Fruit fly (Drosophila melanogaster) whole organism, embryonic: ENCODE results near the gene CG13699.

Source experiments
- Antp ChIP-seq: fragments of 200-800 bp; sonication (Bioruptor generic); optimal IDR thresholded peaks from 3 replicates; lab custom pipeline; 2016; ENCODE audit warnings: missing biosample characterization, missing genetic modification characterization
- CG10321 ChIP-seq: fragments of 200-800 bp; sonication (Bioruptor generic); IDR thresholded peaks from 2 replicates; pipeline ENCODE4 v1.3.6; 2022; ENCODE audit warnings: missing biosample characterization, missing genetic modification characterization
- CG10959 ChIP-seq: fragments of 200-800 bp; sonication (Bioruptor generic); IDR thresholded peaks from 2 replicates; pipeline ENCODE4 v1.3.6; 2022; ENCODE audit warnings: missing biosample characterization, missing genetic modification characterization
- CG11695 ChIP-seq: fragments of 200-800 bp; sonication (Bioruptor generic); IDR thresholded peaks from 3 replicates; pipeline ENCODE4 v1.3.6; 2022; ENCODE audit warnings: missing biosample characterization, missing genetic modification characterization
- CG12299 ChIP-seq: fragments of 200-800 bp; sonication (Bioruptor generic); optimal IDR thresholded peaks from 2 replicates; lab custom pipeline; 2018; ENCODE audit warnings: missing biosample characterization, mild to moderate bottlenecking, missing genetic modification characterization
- CG15696 ChIP-seq: fragments of 200-800 bp; sonication (Bioruptor generic); optimal IDR thresholded peaks from 2 replicates; lab custom pipeline; 2019; ENCODE audit warnings: missing biosample characterization, mild to moderate bottlenecking, missing genetic modification characterization, moderate library complexity
- CG1647 ChIP-seq: fragments of 200-800 bp; sonication (Bioruptor generic); optimal IDR thresholded peaks from 3 replicates; lab custom pipeline; 2016; ENCODE audit warnings: missing biosample characterization, missing genetic modification characterization
- CG16863 ChIP-seq: fragments of 200-800 bp; sonication (Bioruptor generic); optimal IDR thresholded peaks from 3 replicates; lab custom pipeline; 2016; ENCODE audit warnings: missing biosample characterization, missing genetic modification characterization
- CG17829 ChIP-seq: fragments of 200-800 bp; optimal IDR thresholded peaks from 2 replicates; lab custom pipeline; 2019; ENCODE audit warnings: missing biosample characterization, mild to moderate bottlenecking, missing genetic modification characterization, moderate library complexity
- CG17912 ChIP-seq: fragments of 200-800 bp; sonication (Bioruptor generic); optimal IDR thresholded peaks from 2 replicates; lab custom pipeline; 2018; ENCODE audit warnings: missing biosample characterization, mild to moderate bottlenecking, missing genetic modification characterization
- CG18011 ChIP-seq: fragments of 200-800 bp; sonication (Bioruptor generic); optimal IDR thresholded peaks from 2 replicates; lab custom pipeline; 2017; ENCODE audit warnings: missing biosample characterization, missing genetic modification characterization, mild to moderate bottlenecking, moderate library complexity, missing genotype
- CG2875 ChIP-seq: fragments of 200-800 bp; sonication (Bioruptor generic); optimal IDR thresholded peaks from 2 replicates; lab custom pipeline; 2017; ENCODE audit warnings: missing biosample characterization, mild to moderate bottlenecking, missing genetic modification characterization, missing genetic modification reagents
- CG30403 ChIP-seq: fragments of 200-800 bp; sonication (Bioruptor generic); optimal IDR thresholded peaks from 3 replicates; lab custom pipeline; 2016; ENCODE audit warnings: missing biosample characterization, missing genetic modification characterization
- CG32767 ChIP-seq: fragments of 200-800 bp; sonication (Bioruptor generic); IDR thresholded peaks from 2 replicates; pipeline ENCODE4 v1.3.6; 2022; ENCODE audit warnings: missing biosample characterization, missing genetic modification characterization
- CG3995 ChIP-seq: fragments of 200-800 bp; sonication (Bioruptor generic); optimal IDR thresholded peaks from 3 replicates; lab custom pipeline; 2016; ENCODE audit warnings: missing biosample characterization, missing genetic modification characterization
- CG4617 ChIP-seq: fragments of 200-800 bp; sonication (Bioruptor generic); optimal IDR thresholded peaks from 3 replicates; lab custom pipeline; 2016; ENCODE audit warnings: missing biosample characterization, missing genetic modification characterization, borderline replicate concordance
- CG7271 ChIP-seq: fragments of 200-800 bp; sonication (Bioruptor generic); optimal IDR thresholded peaks from 2 replicates; lab custom pipeline; 2018; ENCODE audit warnings: missing biosample characterization, mild to moderate bottlenecking, missing genetic modification characterization, moderate library complexity
- CG7372 ChIP-seq: fragments of 200-800 bp; sonication (Bioruptor generic); IDR thresholded peaks from 2 replicates; pipeline ENCODE4 v1.3.6; 2022; ENCODE audit warnings: missing biosample characterization, missing genetic modification characterization
- CG7963 ChIP-seq: fragments of 200-800 bp; sonication (Bioruptor generic); IDR thresholded peaks from 3 replicates; pipeline ENCODE4 v1.3.6; 2022; ENCODE audit warnings: missing biosample characterization, missing genetic modification characterization; ENCODE audit not compliant: partially characterized antibody
- CG8290 ChIP-seq, 3 experiments: fragments of 200-800 bp; sonication (Bioruptor generic); optimal IDR thresholded peaks; 2 replicates each; lab custom pipeline; 2016 to 2019; ENCODE audit warnings: missing biosample characterization in 3 of 3, missing genetic modification characterization in 3 of 3, mild to moderate bottlenecking in 2 of 3, moderate library complexity in 1 of 3
- CG8924 ChIP-seq: fragments of 200-800 bp; optimal IDR thresholded peaks from 3 replicates; lab custom pipeline; 2019; ENCODE audit warnings: missing biosample characterization, mild to moderate bottlenecking, missing genetic modification characterization, moderate library complexity
- CHES-1-like ChIP-seq: fragments of 200-800 bp; sonication (Bioruptor generic); optimal IDR thresholded peaks from 2 replicates; lab custom pipeline; 2016; ENCODE audit warnings: missing biosample characterization, missing genetic modification characterization
- CkIIα-i1 ChIP-seq: fragments of 200-800 bp; sonication (Bioruptor generic); IDR thresholded peaks from 2 replicates; pipeline ENCODE4 v1.3.6; 2022; ENCODE audit warnings: missing biosample characterization, missing genetic modification characterization
- E2f2 ChIP-seq: fragments of 200-800 bp; sonication (Bioruptor generic); IDR thresholded peaks from 2 replicates; pipeline ENCODE4 v1.3.6; 2022; ENCODE audit warnings: missing biosample characterization, missing genetic modification characterization
- H15 ChIP-seq: fragments of 200-800 bp; sonication (Bioruptor generic); IDR thresholded peaks from 3 replicates; pipeline ENCODE4 v1.3.6; 2022; ENCODE audit warnings: missing biosample characterization, missing genetic modification characterization
- Hr51 ChIP-seq, 2 experiments: fragments of 200-800 bp; sonication (Bioruptor generic); optimal IDR thresholded peaks; 2 replicates in 1 of 2; 3 replicates in 1 of 2; lab custom pipeline; 2016 to 2018; ENCODE audit warnings: missing biosample characterization in 2 of 2, missing genetic modification characterization in 2 of 2, mild to moderate bottlenecking in 1 of 2, moderate library complexity in 1 of 2
- Lhr ChIP-seq: fragments of 200-800 bp; sonication (Bioruptor generic); optimal IDR thresholded peaks from 3 replicates; lab custom pipeline; 2017; ENCODE audit warnings: mild to moderate bottlenecking, missing biosample characterization, missing genetic modification reagents, missing genetic modification characterization
- Nf-YB ChIP-seq: fragments of 200-800 bp; sonication (Bioruptor generic); optimal IDR thresholded peaks from 3 replicates; lab custom pipeline; 2019; ENCODE audit warnings: missing biosample characterization, mild to moderate bottlenecking, missing genetic modification characterization, moderate library complexity
- Opbp ChIP-seq: fragments of 200-800 bp; sonication (Bioruptor generic); IDR thresholded peaks from 3 replicates; pipeline ENCODE4 v1.3.6; 2022; ENCODE audit warnings: missing biosample characterization, missing genetic modification characterization; ENCODE audit not compliant: partially characterized antibody
- Six4 ChIP-seq: fragments of 200-800 bp; sonication (Bioruptor generic); optimal IDR thresholded peaks from 2 replicates; lab custom pipeline; 2016; ENCODE audit warnings: missing biosample characterization, missing genetic modification characterization
- Usf ChIP-seq: fragments of 200-800 bp; sonication (Bioruptor generic); optimal IDR thresholded peaks from 2 replicates; lab custom pipeline; 2017; ENCODE audit warnings: missing genotype, missing biosample characterization, missing genetic modification characterization
- ap ChIP-seq: fragments of 200-800 bp; sonication (Bioruptor generic); IDR thresholded peaks from 2 replicates; pipeline ENCODE4 v1.3.6; 2022; ENCODE audit warnings: missing biosample characterization, missing genetic modification characterization
- ara ChIP-seq: fragments of 200-800 bp; sonication (Bioruptor generic); IDR thresholded peaks from 2 replicates; pipeline ENCODE4 v1.3.6; 2022; ENCODE audit warnings: missing biosample characterization, missing genetic modification characterization
- bbx ChIP-seq: fragments of 200-800 bp; sonication (Bioruptor generic); IDR thresholded peaks from 2 replicates; pipeline ENCODE4 v1.3.6; 2022; ENCODE audit warnings: missing biosample characterization, missing genetic modification characterization; ENCODE audit not compliant: partially characterized antibody
- caup ChIP-seq: fragments of 200-800 bp; sonication (Bioruptor generic); optimal IDR thresholded peaks from 3 replicates; lab custom pipeline; 2017; ENCODE audit warnings: missing biosample characterization, mild to moderate bottlenecking, missing genetic modification characterization, moderate library complexity; ENCODE audit not compliant: severe bottlenecking
- exex ChIP-seq: fragments of 200-800 bp; sonication (Bioruptor generic); optimal IDR thresholded peaks from 4 replicates; lab custom pipeline; 2018; ENCODE audit warnings: missing biosample characterization, mild to moderate bottlenecking, missing genetic modification characterization, moderate library complexity
- ken ChIP-seq: fragments of 200-800 bp; sonication (Bioruptor generic); IDR thresholded peaks from 3 replicates; pipeline ENCODE4 v1.3.6; 2022; ENCODE audit warnings: missing biosample characterization, missing genetic modification characterization
- onecut ChIP-seq: fragments of 200-800 bp; sonication (Bioruptor generic); IDR thresholded peaks from 2 replicates; pipeline ENCODE4 v1.3.6; 2022; ENCODE audit warnings: missing biosample characterization, missing genetic modification characterization
- pho ChIP-seq: fragments of 200-800 bp; sonication (Bioruptor generic); optimal IDR thresholded peaks from 2 replicates; lab custom pipeline; 2016; ENCODE audit warnings: missing biosample characterization, missing genetic modification characterization
- phol ChIP-seq: fragments of 200-800 bp; sonication (Bioruptor generic); optimal IDR thresholded peaks from 3 replicates; lab custom pipeline; 2018; ENCODE audit warnings: missing biosample characterization, mild to moderate bottlenecking, missing genetic modification characterization, moderate library complexity
- prd ChIP-seq, 3 experiments: fragments of >200 bp in 2 of 3; fragments of 200-800 bp in 1 of 3; sonication (Bioruptor generic) in 1 of 3; optimal IDR thresholded peaks in 2 of 3; IDR thresholded peaks in 1 of 3; 2 replicates in 2 of 3; 3 replicates in 1 of 3; pipeline versions ENCODE4 v1.3.6 to Lab custom; 2017 to 2022; ENCODE audit warnings: missing biosample characterization in 1 of 3, missing genetic modification characterization in 1 of 3
- pros ChIP-seq: fragments of 200-800 bp; sonication (Bioruptor generic); optimal IDR thresholded peaks from 3 replicates; lab custom pipeline; 2019; ENCODE audit warnings: missing biosample characterization, mild to moderate bottlenecking, missing genetic modification characterization, moderate library complexity
- shn ChIP-seq: fragments of 200-800 bp; sonication (Bioruptor generic); optimal IDR thresholded peaks from 3 replicates; lab custom pipeline; 2016; ENCODE audit warnings: missing biosample characterization, missing genetic modification characterization
- sim ChIP-seq: fragments of 200-800 bp; sonication (Bioruptor generic); IDR thresholded peaks from 2 replicates; pipeline ENCODE4 v1.3.6; 2022; ENCODE audit warnings: missing biosample characterization, missing genetic modification characterization
- sna ChIP-seq: fragments of 200-800 bp; sonication (Bioruptor generic); IDR thresholded peaks from 2 replicates; pipeline ENCODE4 v1.3.6; 2022; ENCODE audit warnings: missing biosample characterization, missing genetic modification characterization; ENCODE audit not compliant: partially characterized antibody
- tio ChIP-seq: fragments of 200-800 bp; sonication (Bioruptor generic); optimal IDR thresholded peaks from 2 replicates; lab custom pipeline; 2017; ENCODE audit warnings: missing biosample characterization, missing genetic modification characterization, inconsistent platforms
- zen2 ChIP-seq: fragments of 200-800 bp; sonication (Bioruptor generic); IDR thresholded peaks from 3 replicates; pipeline ENCODE4 v1.3.6; 2022; ENCODE audit warnings: missing biosample characterization, missing genetic modification characterization; ENCODE audit not compliant: partially characterized antibody

Gene CG13699

dm6 chr3L:18185542-18186312 is 23.4 kb upstream of the CG13699 start, which contains the start of gene hid (continued):
- TF ChIP-seq CHES-1-like (GFP tag; lab: Kevin White, UChicago) (peak; percentile 82), H15 (GFP tag; lab: Robert Waterston, UW) (0 out of 3 replicates have a peak, but pooled peaks have one; percentile 44), CG15696 (tag; lab: Kevin White, UChicago) (peak; percentile 91), CG10321 (GFP tag; lab: Robert Waterston, UW) (no peak), Six4 (GFP tag; lab: Kevin White, UChicago) (peak; percentile 85), CG8924 (tag; lab: Kevin White, UChicago) (peak; percentile 88), Hr51 (GFP tag; optimal IDR thresholded peaks at IDR 0.05; lab: Kevin White, UChicago) (peak; percentile 82 to 86), sna (GFP tag; lab: Robert Waterston, UW) (no peak), CG7372 (GFP tag; lab: Robert Waterston, UW) (peak; percentile 74), onecut (GFP tag; lab: Robert Waterston, UW) (peak; percentile 76), phol (tag; lab: Kevin White, UChicago) (peak; percentile 91), ara (GFP tag; lab: Robert Waterston, UW) (peak; percentile 88), CG2875 (GFP tag; lab: Kevin White, UChicago) (peak; percentile 67), sim (no peak; the same call in 1 of the 2 replicates), CG10959 (GFP tag; lab: Robert Waterston, UW) (peak; percentile 74), prd (optimal IDR thresholded peaks at IDR 0.05; lab: Kevin White, UChicago) (no peak), prd (GFP tag; IDR thresholded peaks at IDR 0.05; lab: Robert Waterston, UW) (peak; percentile 95), Lhr (GFP tag; lab: Kevin White, UChicago) (peak; percentile 61), CG8290 (GFP tag; optimal IDR thresholded peaks at IDR 0.05; lab: Kevin White, UChicago) (peak; percentile 85), CG8290 (tag; optimal IDR thresholded peaks at IDR 0.05; lab: Kevin White, UChicago) (peak; percentile 43 to 70), CG17912 (peak; percentile 52), CG1647 (peak; percentile 68), CG3995 (GFP tag; lab: Kevin White, UChicago) (peak; percentile 17), exex (tag; lab: Kevin White, UChicago) (no peak), ken (GFP tag; lab: Robert Waterston, UW) (peak; percentile 75), shn (peak; percentile 89), tio (peak; percentile 88), CG7963 (GFP tag; lab: Robert Waterston, UW) (no peak), pho (GFP tag; lab: Kevin White, UChicago) (peak; percentile 83), Antp (GFP tag; lab: Kevin White, UChicago) (peak; percentile 80), Nf-YB (GFP tag; lab: Kevin White, UChicago) (peak; percentile 76), CG30403 (peak; percentile 90), CG16863 (GFP tag; lab: Kevin White, UChicago) (peak; percentile 88), Opbp (GFP tag; lab: Robert Waterston, UW) (no peak), bbx (GFP tag; lab: Robert Waterston, UW) (peak; percentile 54; the same call in 1 of the 2 replicates), CG4617 (peak; percentile 67), zen2 (GFP tag; lab: Robert Waterston, UW) (no peak; the same call in 2 of the 3 replicates), CG32767 (peak; percentile 84; the same call in 1 of the 2 replicates), CkIIα-i1 (no peak), caup (GFP tag; lab: Kevin White, UChicago) (peak; percentile 50), pros (GFP tag; lab: Kevin White, UChicago) (peak; percentile 90), E2f2 (GFP tag; lab: Robert Waterston, UW) (peak; percentile 55), ap (GFP tag; lab: Robert Waterston, UW) (peak; percentile 56), CG7271 (tag; lab: Kevin White, UChicago) (peak; percentile 49), Usf (peak; percentile 64), CG12299 (peak; percentile 60), CG18011 (GFP tag; lab: Kevin White, UChicago) (peak; percentile 15), CG11695 (peak; percentile 82), CG17829 (tag; lab: Kevin White, UChicago) (peak; percentile 88)
